Fruit fly (Drosophila melanogaster) whole organism, embryonic: ENCODE measurements around the gene CG2712.

Experiments
- CG10274 ChIP-seq: fragments of 200-800 bp; sonication (Bioruptor generic); optimal IDR thresholded peaks from 3 replicates; lab custom pipeline; 2017; ENCODE audit warnings: missing biosample characterization, mild to moderate bottlenecking, missing genetic modification characterization
- CG12744 ChIP-seq: fragments of 200-800 bp; sonication (Bioruptor generic); optimal IDR thresholded peaks from 2 replicates; lab custom pipeline; 2016; ENCODE audit warnings: missing biosample characterization, missing genetic modification characterization
- CG13775 ChIP-seq: fragments of 200-800 bp; sonication (Bioruptor generic); optimal IDR thresholded peaks from 3 replicates; lab custom pipeline; 2017; ENCODE audit warnings: missing biosample characterization, mild to moderate bottlenecking, missing genetic modification characterization
- CG8924 ChIP-seq: fragments of 200-800 bp; optimal IDR thresholded peaks from 3 replicates; lab custom pipeline; 2019; ENCODE audit warnings: missing biosample characterization, mild to moderate bottlenecking, missing genetic modification characterization, moderate library complexity
- Drgx ChIP-seq: fragments of 200-800 bp; sonication (Bioruptor generic); IDR thresholded peaks from 2 replicates; pipeline ENCODE4 v1.3.6; 2022; ENCODE audit warnings: missing biosample characterization, missing genetic modification characterization
- Optix ChIP-seq: fragments of 200-800 bp; sonication (Bioruptor generic); IDR thresholded peaks from 3 replicates; pipeline ENCODE4 v1.3.6; 2022; ENCODE audit warnings: missing biosample characterization, missing genetic modification characterization
- Ssrp ChIP-seq: fragments of 200-800 bp; sonication (Bioruptor generic); optimal IDR thresholded peaks from 2 replicates; lab custom pipeline; 2018; ENCODE audit warnings: missing biosample characterization, mild to moderate bottlenecking, missing genetic modification characterization, moderate library complexity
- Usf ChIP-seq: fragments of 200-800 bp; sonication (Bioruptor generic); optimal IDR thresholded peaks from 2 replicates; lab custom pipeline; 2017; ENCODE audit warnings: missing genotype, missing biosample characterization, missing genetic modification characterization
- onecut ChIP-seq: fragments of 200-800 bp; sonication (Bioruptor generic); IDR thresholded peaks from 2 replicates; pipeline ENCODE4 v1.3.6; 2022; ENCODE audit warnings: missing biosample characterization, missing genetic modification characterization
- ttk ChIP-seq: fragments of 200-800 bp; sonication (Bioruptor generic); IDR thresholded peaks from 2 replicates; pipeline ENCODE4 v2.1.2; 2022; ENCODE audit warnings: missing biosample characterization, missing genetic modification characterization
- twi ChIP-seq: fragments of 200-800 bp; optimal IDR thresholded peaks from 2 replicates; lab custom pipeline; 2019; ENCODE audit warnings: missing biosample characterization, mild to moderate bottlenecking, missing genetic modification characterization, moderate library complexity
- zfh2 ChIP-seq: fragments of 200-800 bp; sonication (Bioruptor generic); optimal IDR thresholded peaks from 2 replicates; lab custom pipeline; 2016; ENCODE audit warnings: missing biosample characterization, missing genetic modification characterization

DNA sequence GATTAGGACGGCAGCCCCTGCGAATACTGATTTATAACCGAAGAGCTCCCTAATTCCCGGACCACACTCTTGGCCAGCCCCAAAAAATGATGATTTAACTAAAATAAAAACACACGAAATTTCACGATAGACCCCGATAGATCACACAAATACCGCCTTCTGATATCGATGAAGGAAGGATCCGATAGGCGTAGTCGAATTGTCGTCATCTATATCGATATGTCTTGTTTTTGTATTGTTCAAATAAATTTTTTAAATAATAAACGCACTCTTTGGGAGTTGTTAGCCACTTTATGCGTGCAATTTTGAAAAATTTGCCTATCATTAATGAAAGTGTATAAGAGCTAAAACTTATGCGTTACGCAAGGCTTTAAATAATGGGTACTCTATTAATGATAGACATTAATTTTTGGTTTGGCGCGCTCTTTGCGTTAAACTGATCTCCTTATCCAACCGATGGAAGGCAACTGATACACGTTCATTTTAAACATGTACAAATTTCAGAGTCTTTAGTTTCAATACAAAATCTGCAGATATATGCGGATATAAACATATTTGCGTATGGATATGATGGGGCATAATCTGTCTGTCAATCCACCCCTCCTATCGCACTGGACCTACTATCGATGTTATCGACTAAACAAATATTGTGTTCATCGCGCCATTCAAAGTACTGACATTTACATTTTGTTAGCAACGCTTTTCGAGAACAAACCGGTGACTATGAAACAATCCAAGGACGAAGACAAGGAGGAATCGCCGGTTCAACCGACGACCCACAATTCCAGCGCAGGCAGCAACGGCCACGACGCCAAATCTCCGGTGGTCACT is 34.0 kb upstream of the CG2712 start, which contains the start of the genes Spg7 and Lint-O:
- no peak for TF ChIP-seq CG12744 (GFP tag; lab: Kevin White, UChicago)
- no peak for TF ChIP-seq Optix
- TF ChIP-seq Drgx (GFP tag; lab: Robert Waterston, UW), result no peak
- no peak for TF ChIP-seq twi (tag; lab: Kevin White, UChicago)
- no peak for TF ChIP-seq CG13775
- no peak for TF ChIP-seq ttk (GFP tag; lab: Robert Waterston, UW)
- TF ChIP-seq onecut (GFP tag; lab: Robert Waterston, UW), result no peak
- TF ChIP-seq Ssrp (tag; lab: Kevin White, UChicago), result no peak
- no peak for TF ChIP-seq zfh2 (GFP tag; lab: Kevin White, UChicago)
- TF ChIP-seq CG10274 (GFP tag; lab: Kevin White, UChicago), result no peak
- TF ChIP-seq CG8924 (tag; lab: Kevin White, UChicago), result no peak
- no peak for TF ChIP-seq Usf (GFP tag; lab: Kevin White, UChicago)
